Worm (Caenorhabditis elegans) whole organism, L3 larva: ENCODE measurements around the gene srp-7.

Experiments
- R02D3.7 ChIP-seq: fragments of 150-350 bp; optimal IDR thresholded peaks from 2 replicates; lab custom pipeline; 2014; ENCODE audit warnings: missing biosample characterization, missing genetic modification characterization
- ZK546.5 ChIP-seq: sonication (generic microtip); optimal IDR thresholded peaks from 2 replicates; lab custom pipeline; 2017; ENCODE audit warnings: missing biosample characterization, missing genetic modification characterization
- aly-2 ChIP-seq: fragments of 150-350 bp; optimal IDR thresholded peaks from 2 replicates; lab custom pipeline; 2014; ENCODE audit warnings: missing biosample characterization, missing genetic modification characterization
- ama-1 ChIP-seq: fragments of 150-350 bp; optimal IDR thresholded peaks from 2 replicates; lab custom pipeline; 2018
- ceh-16 ChIP-seq: sonication (generic microtip); optimal IDR thresholded peaks from 2 replicates; lab custom pipeline; 2017; ENCODE audit warnings: missing biosample characterization, missing genetic modification characterization
- ceh-9 ChIP-seq: sonication (generic microtip); optimal IDR thresholded peaks from 2 replicates; lab custom pipeline; 2018; ENCODE audit warnings: missing biosample characterization, missing genetic modification characterization
- daf-12 ChIP-seq: fragments of 150-350 bp; optimal IDR thresholded peaks from 2 replicates; lab custom pipeline; 2014; ENCODE audit warnings: missing biosample characterization, missing genetic modification reagents, missing genetic modification characterization
- egl-27 ChIP-seq: sonication (generic microtip); optimal IDR thresholded peaks from 4 replicates; lab custom pipeline; 2017; ENCODE audit warnings: missing biosample characterization, missing genetic modification reagents, missing genetic modification characterization
- egl-5 ChIP-seq: fragments of 150-350 bp; optimal IDR thresholded peaks from 2 replicates; lab custom pipeline; 2017; ENCODE audit warnings: missing biosample characterization, missing genetic modification reagents, missing genetic modification characterization, inconsistent platforms
- elt-1 ChIP-seq: fragments of 150-350 bp; optimal IDR thresholded peaks from 2 replicates; lab custom pipeline; 2014; ENCODE audit warnings: missing biosample characterization, missing genetic modification characterization
- elt-2 ChIP-seq: sonication (generic microtip); optimal IDR thresholded peaks from 2 replicates; lab custom pipeline; 2016; ENCODE audit warnings: missing genetic modification reagents, mild to moderate bottlenecking, missing genetic modification characterization, missing compliant biosample characterization
- elt-3 ChIP-seq, 3 experiments: fragments of 150-350 bp in 1 of 3; sonication (generic microtip) in 2 of 3; optimal IDR thresholded peaks; 2 replicates in 2 of 3; 4 replicates in 1 of 3; lab custom pipeline; 2014 to 2017; ENCODE audit warnings: missing biosample characterization in 3 of 3, missing genetic modification characterization in 3 of 3
- eor-1 ChIP-seq, 2 experiments: fragments of 150-350 bp; optimal IDR thresholded peaks; 2 replicates each; lab custom pipeline; 2014 to 2018; ENCODE audit warnings: missing biosample characterization in 2 of 2, missing genetic modification characterization in 2 of 2
- fkh-10 ChIP-seq: sonication (generic microtip); optimal IDR thresholded peaks from 2 replicates; lab custom pipeline; 2017; ENCODE audit warnings: missing biosample characterization, missing genetic modification reagents, missing genetic modification characterization
- fkh-2 ChIP-seq: fragments of 150-350 bp; optimal IDR thresholded peaks from 2 replicates; lab custom pipeline; 2014; ENCODE audit warnings: missing biosample characterization, missing genetic modification reagents, missing genetic modification characterization
- fos-1 ChIP-seq: fragments of 150-350 bp; optimal IDR thresholded peaks from 2 replicates; lab custom pipeline; 2014; ENCODE audit warnings: missing biosample characterization, missing genetic modification characterization
- hmg-11 ChIP-seq: sonication (generic microtip); optimal IDR thresholded peaks from 2 replicates; lab custom pipeline; 2016; ENCODE audit warnings: missing genetic modification characterization, missing compliant biosample characterization
- jun-1 ChIP-seq: fragments of 150-350 bp; optimal IDR thresholded peaks from 2 replicates; lab custom pipeline; 2014; ENCODE audit warnings: missing biosample characterization, missing genetic modification reagents, missing genetic modification characterization
- lin-15B ChIP-seq: fragments of 150-350 bp; optimal IDR thresholded peaks from 2 replicates; lab custom pipeline; 2014; ENCODE audit warnings: missing biosample characterization, missing genetic modification characterization
- lin-39 ChIP-seq: fragments of 150-350 bp; optimal IDR thresholded peaks from 2 replicates; lab custom pipeline; 2018; ENCODE audit warnings: missing biosample characterization, missing genetic modification reagents, missing genetic modification characterization
- lsy-12 ChIP-seq: sonication (generic microtip); optimal IDR thresholded peaks from 2 replicates; lab custom pipeline; 2016; ENCODE audit warnings: mild to moderate bottlenecking, missing genetic modification characterization, missing compliant biosample characterization
- mdl-1 ChIP-seq: fragments of 150-350 bp; optimal IDR thresholded peaks from 2 replicates; lab custom pipeline; 2014; ENCODE audit warnings: missing biosample characterization, missing genetic modification characterization
- mml-1 ChIP-seq: fragments of 150-350 bp; sonication (generic microtip); optimal IDR thresholded peaks from 3 replicates; lab custom pipeline; 2014; ENCODE audit warnings: missing biosample characterization, missing genetic modification characterization
- nfya-1 ChIP-seq: sonication (generic microtip); optimal IDR thresholded peaks from 2 replicates; lab custom pipeline; 2017; ENCODE audit warnings: missing genetic modification characterization, mild to moderate bottlenecking, missing compliant biosample characterization, antibody characterized with exemption, moderate library complexity; ENCODE audit not compliant: insufficient read depth
- nhr-11 ChIP-seq: fragments of 150-350 bp; optimal IDR thresholded peaks from 2 replicates; lab custom pipeline; 2014; ENCODE audit warnings: missing biosample characterization, missing genetic modification characterization
- nhr-12 ChIP-seq: fragments of 150-350 bp; optimal IDR thresholded peaks from 2 replicates; lab custom pipeline; 2014; ENCODE audit warnings: missing biosample characterization, missing genetic modification characterization
- nhr-23 ChIP-seq: fragments of 150-350 bp; optimal IDR thresholded peaks from 2 replicates; lab custom pipeline; 2014; ENCODE audit warnings: missing biosample characterization, missing genetic modification reagents, missing genetic modification characterization
- nhr-237 ChIP-seq: fragments of 150-350 bp; optimal IDR thresholded peaks from 2 replicates; lab custom pipeline; 2014; ENCODE audit warnings: missing biosample characterization, missing genetic modification characterization
- nhr-25 ChIP-seq: sonication (generic microtip); optimal IDR thresholded peaks from 2 replicates; lab custom pipeline; 2017; ENCODE audit warnings: missing biosample characterization, missing genetic modification characterization
- nhr-28 ChIP-seq: fragments of 150-350 bp; optimal IDR thresholded peaks from 2 replicates; lab custom pipeline; 2014; ENCODE audit warnings: missing biosample characterization, missing genetic modification characterization
- nhr-43 ChIP-seq: sonication (generic microtip); optimal IDR thresholded peaks from 2 replicates; lab custom pipeline; 2016; ENCODE audit warnings: mild to moderate bottlenecking, missing genetic modification characterization, missing compliant biosample characterization; ENCODE audit not compliant: poor library complexity, severe bottlenecking
- nhr-76 ChIP-seq: fragments of 150-350 bp; sonication (generic microtip); optimal IDR thresholded peaks from 5 replicates; lab custom pipeline; 2014; ENCODE audit warnings: missing biosample characterization, missing genetic modification characterization
- nhr-77 ChIP-seq: fragments of 150-350 bp; optimal IDR thresholded peaks from 2 replicates; lab custom pipeline; 2014; ENCODE audit warnings: missing biosample characterization, missing genetic modification characterization
- pha-4 ChIP-seq: fragments of 150-350 bp; optimal IDR thresholded peaks from 2 replicates; lab custom pipeline; 2014; ENCODE audit warnings: missing biosample characterization, missing genetic modification reagents, missing genetic modification characterization
- pqm-1 ChIP-seq: fragments of 150-350 bp; optimal IDR thresholded peaks from 2 replicates; lab custom pipeline; 2017; ENCODE audit warnings: missing biosample characterization, missing genetic modification characterization, inconsistent platforms
- sea-2 ChIP-seq: fragments of 150-350 bp; sonication (generic microtip); optimal IDR thresholded peaks from 4 replicates; lab custom pipeline; 2014; ENCODE audit warnings: missing biosample characterization, missing genetic modification reagents, missing genetic modification characterization
- skn-1 ChIP-seq: fragments of 150-350 bp; optimal IDR thresholded peaks from 2 replicates; lab custom pipeline; 2014; ENCODE audit warnings: missing biosample characterization, missing genetic modification characterization
- snpc-4 ChIP-seq: fragments of 150-350 bp; optimal IDR thresholded peaks from 2 replicates; lab custom pipeline; 2014; ENCODE audit warnings: missing biosample characterization, missing genetic modification characterization
- unc-39 ChIP-seq: sonication (generic microtip); optimal IDR thresholded peaks from 4 replicates; lab custom pipeline; 2017; ENCODE audit warnings: missing biosample characterization, missing genetic modification characterization
- zag-1 ChIP-seq: fragments of 150-350 bp; optimal IDR thresholded peaks from 2 replicates; lab custom pipeline; 2014; ENCODE audit warnings: missing biosample characterization, missing genetic modification characterization
- ztf-11 ChIP-seq: fragments of 150-350 bp; optimal IDR thresholded peaks from 2 replicates; lab custom pipeline; 2014; ENCODE audit warnings: missing biosample characterization, missing genetic modification characterization
- ztf-4 ChIP-seq: fragments of 150-350 bp; optimal IDR thresholded peaks from 2 replicates; lab custom pipeline; 2014; ENCODE audit warnings: missing biosample characterization, missing genetic modification characterization

srp-7 gene

DNA sequence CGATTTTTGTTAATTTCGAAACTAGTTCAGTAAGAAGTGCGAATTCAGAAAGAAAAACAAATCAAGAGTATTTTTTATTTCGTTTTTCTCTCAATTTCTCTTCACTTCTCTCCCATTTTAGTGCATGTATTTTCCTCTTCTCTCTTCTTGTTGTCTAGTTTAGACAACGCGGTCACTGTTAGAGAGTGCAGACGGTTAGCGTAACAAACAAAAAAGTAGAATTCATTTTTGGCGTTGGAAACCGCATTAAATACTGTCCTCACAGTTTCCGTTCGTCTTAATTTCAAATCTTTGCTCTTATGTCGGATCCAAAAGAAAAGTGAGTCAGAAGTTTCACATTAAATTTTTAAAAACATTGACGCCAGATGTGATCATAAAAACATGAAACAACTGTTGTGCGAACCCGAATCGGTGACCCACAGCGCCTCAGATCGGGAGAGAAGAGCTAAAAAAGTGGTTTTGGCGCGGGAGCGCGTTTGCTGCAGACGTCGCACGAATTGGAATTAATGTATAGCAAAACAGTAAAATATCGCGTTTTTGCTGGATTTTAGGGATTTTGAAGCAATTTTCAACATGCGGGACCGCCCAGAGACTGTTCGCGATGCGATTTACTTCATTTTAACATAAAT, at the start of gene srp-7:
TSS of gene srp-7 (plus strand) at position 213 of the 629 bp plus-strand sequence.
- TF ChIP-seq mdl-1 (no peak), nhr-23 (tag; lab: Kevin White, UChicago) (peak; percentile 38), ztf-11 (tag; lab: Kevin White, UChicago) (no peak), nfya-1 (tag; lab: Kevin White, UChicago) (peak; percentile 41), fos-1 (tag; lab: Kevin White, UChicago) (no peak), egl-5 (no peak), daf-12 (tag; lab: Kevin White, UChicago) (no peak), ama-1 (no peak), aly-2 (no peak), lin-15B (tag; lab: Kevin White, UChicago) (no peak), elt-2 (peak; percentile 21), jun-1 (tag; lab: Kevin White, UChicago) (no peak), nhr-25 (tag; lab: Kevin White, UChicago) (no peak), elt-3 (tag; optimal IDR thresholded peaks at IDR 0.05; lab: Kevin White, UChicago) (no peak), pqm-1 (tag; lab: Kevin White, UChicago) (no peak), ZK546.5 (tag; lab: Kevin White, UChicago) (no peak), eor-1 (tag; optimal IDR thresholded peaks at IDR 0.05; lab: Kevin White, UChicago) (no peak), sea-2 (GFP tag; lab: Kevin White, UChicago) (no peak), pha-4 (tag; lab: Kevin White, UChicago) (peak; percentile 81), snpc-4 (no peak), R02D3.7 (tag; lab: Kevin White, UChicago) (no peak), hmg-11 (tag; lab: Kevin White, UChicago) (peak; percentile 16), nhr-77 (no peak), nhr-76 (tag; lab: Kevin White, UChicago) (no peak), ztf-4 (tag; lab: Kevin White, UChicago) (no peak), nhr-11 (no peak)

DNA sequence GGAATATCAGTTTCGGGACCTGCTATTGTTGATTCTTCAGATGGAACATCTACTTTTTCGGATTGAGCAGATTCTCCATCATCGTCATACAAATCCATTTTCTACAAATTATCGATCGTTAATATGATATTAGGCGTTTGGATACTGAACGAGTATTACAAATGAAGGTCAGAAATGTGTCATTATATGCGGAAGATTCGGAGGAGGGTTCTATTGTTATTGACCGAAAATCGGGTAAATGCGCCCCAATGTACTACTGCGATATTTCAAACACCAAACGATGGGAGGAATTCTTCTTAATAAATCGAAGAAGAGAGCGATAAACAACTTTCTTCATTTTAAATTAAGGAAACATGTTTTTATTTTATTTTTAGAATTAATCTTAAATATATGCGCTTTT, 49.7 kb upstream of the srp-7 start, which contains the start of gene spr-1:
TSS of gene spr-1 (minus strand) at position 101 of the 400 bp plus-strand sequence.
- TF ChIP-seq nhr-25 (tag; lab: Kevin White, UChicago) (peak; percentile 40), fkh-10 (GFP tag; lab: Kevin White, UChicago) (no peak)

DNA sequence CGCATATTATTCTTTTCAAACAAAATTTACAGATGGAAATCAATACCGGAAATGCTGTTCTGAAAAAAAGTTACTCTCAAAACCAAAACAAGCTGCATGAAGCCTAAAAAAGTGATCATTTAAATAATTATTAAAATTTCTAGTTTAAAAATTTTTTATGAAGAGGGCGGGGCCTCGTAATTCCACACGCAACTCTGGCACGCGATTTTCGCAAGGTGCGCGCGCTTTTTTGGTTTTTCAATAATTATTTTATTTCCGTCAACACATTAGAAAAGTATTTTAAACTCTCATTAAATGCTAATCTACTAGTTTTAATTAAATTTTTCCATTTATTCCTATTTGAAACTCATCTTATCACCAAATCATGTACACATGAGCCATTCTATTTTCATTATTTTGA, 49.2 kb upstream of the srp-7 start:
- TF ChIP-seq nhr-11 (no peak), fos-1 (tag; lab: Kevin White, UChicago) (no peak), fkh-2 (no peak), nhr-43 (tag; lab: Kevin White, UChicago) (peak; percentile 3), nhr-23 (tag; lab: Kevin White, UChicago) (no peak), mml-1 (tag; lab: Kevin White, UChicago) (no peak), nhr-28 (tag; lab: Kevin White, UChicago) (no peak), skn-1 (tag; lab: Kevin White, UChicago) (peak; percentile 3), ztf-4 (tag; lab: Kevin White, UChicago) (no peak), R02D3.7 (tag; lab: Kevin White, UChicago) (peak; percentile 58), lin-15B (tag; lab: Kevin White, UChicago) (no peak), zag-1 (tag; lab: Kevin White, UChicago) (no peak)

DNA sequence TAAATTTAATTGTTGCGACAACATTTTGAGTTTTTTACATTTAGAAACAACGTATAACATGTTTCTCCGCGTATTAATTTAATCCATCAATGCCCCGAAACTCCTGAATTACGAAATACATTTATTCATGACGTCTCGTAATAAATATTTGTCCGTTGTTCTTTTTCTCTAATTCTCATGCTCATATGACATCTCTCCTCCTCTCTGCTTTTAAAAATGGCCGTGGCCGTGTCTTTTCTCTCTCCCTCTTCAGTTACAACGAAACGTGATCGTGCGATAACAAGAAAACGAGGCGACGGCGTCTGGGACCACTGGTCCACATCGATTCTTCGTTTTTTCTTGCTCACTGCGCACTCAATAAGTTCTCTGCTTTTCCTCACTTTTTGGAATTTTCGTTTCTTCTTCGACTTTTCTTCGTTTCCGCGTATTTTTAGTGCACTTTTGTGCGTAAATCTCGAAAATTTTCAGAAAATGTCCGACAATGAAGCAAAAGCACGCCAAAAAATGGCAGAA, 48.7 kb upstream of the srp-7 start, which contains the start of gene snap-1:
TSS of gene snap-1 (plus strand) at position 463 of the 513 bp plus-strand sequence.
- TF ChIP-seq ama-1 (peak; percentile 23), elt-2 (peak; percentile 5), unc-39 (no peak), nhr-12 (no peak), nhr-237 (tag; lab: Kevin White, UChicago) (no peak), elt-1 (peak; percentile 5), lin-15B (tag; lab: Kevin White, UChicago) (peak; percentile 72), nhr-25 (tag; lab: Kevin White, UChicago) (no peak), egl-27 (tag; lab: Kevin White, UChicago) (no peak), nfya-1 (tag; lab: Kevin White, UChicago) (peak; percentile 74), daf-12 (tag; lab: Kevin White, UChicago) (no peak), lin-39 (tag; lab: Kevin White, UChicago) (peak; percentile 35), ZK546.5 (tag; lab: Kevin White, UChicago) (no peak), jun-1 (tag; lab: Kevin White, UChicago) (no peak), ceh-16 (tag; lab: Kevin White, UChicago) (no peak), hmg-11 (tag; lab: Kevin White, UChicago) (no peak), pqm-1 (tag; lab: Kevin White, UChicago) (peak; percentile 11), mml-1 (tag; lab: Kevin White, UChicago) (no peak), ztf-11 (tag; lab: Kevin White, UChicago) (no peak), snpc-4 (peak; percentile 65), lsy-12 (no peak), ceh-9 (tag; lab: Kevin White, UChicago) (no peak), ztf-4 (tag; lab: Kevin White, UChicago) (no peak), pha-4 (tag; lab: Kevin White, UChicago) (peak; percentile 60), nhr-28 (tag; lab: Kevin White, UChicago) (no peak), nhr-11 (no peak)
